Worm (Caenorhabditis elegans) whole organism, L4 larva: Measurements from ENCODE around the gene ZK1320.9.

ENCODE experiments used
- F37D6.2 ChIP-seq: sonication (generic microtip); optimal IDR thresholded peaks from 2 replicates; lab custom pipeline; 2016; ENCODE audit warnings: mild to moderate bottlenecking, missing genetic modification characterization, missing compliant biosample characterization
- ceh-28 ChIP-seq: fragments of 150-350 bp; optimal IDR thresholded peaks from 2 replicates; lab custom pipeline; 2014; ENCODE audit warnings: missing biosample characterization, missing genetic modification reagents, missing genetic modification characterization
- fkh-10 ChIP-seq: fragments of 150-350 bp; optimal IDR thresholded peaks from 2 replicates; lab custom pipeline; 2014; ENCODE audit warnings: missing biosample characterization, missing genetic modification reagents, missing genetic modification characterization
- mes-2 ChIP-seq: sonication (generic microtip); optimal IDR thresholded peaks from 2 replicates; lab custom pipeline; 2016; ENCODE audit warnings: missing genotype, mild to moderate bottlenecking, missing genetic modification characterization, missing compliant biosample characterization; ENCODE audit not compliant: poor library complexity, severe bottlenecking
- nhr-237 ChIP-seq: sonication (generic microtip); optimal IDR thresholded peaks from 2 replicates; lab custom pipeline; 2017; ENCODE audit warnings: missing biosample characterization, missing genetic modification characterization
- nhr-6 ChIP-seq: fragments of 150-350 bp; optimal IDR thresholded peaks from 2 replicates; lab custom pipeline; 2014; ENCODE audit warnings: missing biosample characterization, missing genetic modification characterization
- pha-4 ChIP-seq, 2 experiments: fragments of 150-350 bp in 1 of 2; fragments of 200-800 bp in 1 of 2; sonication (Bioruptor generic) in 1 of 2; IDR thresholded peaks in 1 of 2; optimal IDR thresholded peaks in 1 of 2; 2 replicates each; pipeline versions ENCODE4 v1.3.6 to Lab custom; 2014 to 2022; ENCODE audit warnings: missing genetic modification characterization in 2 of 2, missing genetic modification reagents in 2 of 2, missing biosample characterization in 1 of 2, missing compliant biosample characterization in 1 of 2
- pqm-1 ChIP-seq: sonication (generic microtip); optimal IDR thresholded peaks from 2 replicates; lab custom pipeline; 2017; ENCODE audit warnings: missing biosample characterization, missing genetic modification characterization
- saeg-2 ChIP-seq: fragments of 200-800 bp; sonication (Bioruptor generic); IDR thresholded peaks from 2 replicates; pipeline ENCODE4 v1.3.6; 2022; ENCODE audit warnings: missing genetic modification reagents, missing genetic modification characterization, missing compliant biosample characterization

- TF ChIP-seq nhr-6 (tag; lab: Kevin White, UChicago) (no peak), pqm-1 (tag; lab: Kevin White, UChicago) (no peak), nhr-237 (tag; lab: Kevin White, UChicago) (no peak), saeg-2 (GFP tag; lab: Robert Waterston, UW) (no peak), pha-4 (GFP tag; IDR thresholded peaks at IDR 0.05; lab: Robert Waterston, UW) (no peak), pha-4 (tag; optimal IDR thresholded peaks at IDR 0.05; lab: Kevin White, UChicago) (no peak), mes-2 (no peak), F37D6.2 (tag; lab: Kevin White, UChicago) (no peak), ceh-28 (tag; lab: Kevin White, UChicago) (no peak), fkh-10 (no peak)
Measured at ce11 chrII:9717904-9718303, 31.4 kb upstream of the ZK1320.9 start, which contains the start of gene Y53C12A.6.
